Worm (Caenorhabditis elegans): Measurements from ENCODE around the gene C23G10.7.
A peak's percentile ranks its signal among the peaks of the same experiment; 100 is the strongest.

Gene C23G10.7

DNA sequence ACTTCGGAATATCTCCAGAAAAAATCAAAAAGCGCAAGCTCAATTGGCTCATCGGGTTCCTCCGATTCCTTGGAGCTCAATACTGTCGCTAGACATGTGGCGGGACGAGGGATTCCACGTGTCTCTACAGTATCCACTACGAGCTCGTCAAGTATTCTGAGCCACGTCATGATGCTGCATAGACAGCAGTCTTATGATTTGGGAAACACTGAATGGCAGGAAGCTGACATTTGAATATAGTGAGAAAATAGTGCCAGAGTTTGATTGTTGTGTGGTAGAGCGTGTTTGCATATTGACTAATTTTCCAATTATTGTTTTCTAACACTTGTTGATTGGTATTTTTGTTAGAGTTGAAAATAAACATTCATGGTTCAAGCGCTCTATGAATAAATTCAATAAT is 34.8 kb downstream of the C23G10.7 start:
- no peak for TF ChIP-seq ztf-11 (tag; optimal IDR thresholded peaks at IDR 0.05)
- no peak for TF ChIP-seq mep-1 (tag; optimal IDR thresholded peaks at IDR 0.05)
- no peak for TF ChIP-seq nhr-76 (tag; optimal IDR thresholded peaks at IDR 0.05)

DNA sequence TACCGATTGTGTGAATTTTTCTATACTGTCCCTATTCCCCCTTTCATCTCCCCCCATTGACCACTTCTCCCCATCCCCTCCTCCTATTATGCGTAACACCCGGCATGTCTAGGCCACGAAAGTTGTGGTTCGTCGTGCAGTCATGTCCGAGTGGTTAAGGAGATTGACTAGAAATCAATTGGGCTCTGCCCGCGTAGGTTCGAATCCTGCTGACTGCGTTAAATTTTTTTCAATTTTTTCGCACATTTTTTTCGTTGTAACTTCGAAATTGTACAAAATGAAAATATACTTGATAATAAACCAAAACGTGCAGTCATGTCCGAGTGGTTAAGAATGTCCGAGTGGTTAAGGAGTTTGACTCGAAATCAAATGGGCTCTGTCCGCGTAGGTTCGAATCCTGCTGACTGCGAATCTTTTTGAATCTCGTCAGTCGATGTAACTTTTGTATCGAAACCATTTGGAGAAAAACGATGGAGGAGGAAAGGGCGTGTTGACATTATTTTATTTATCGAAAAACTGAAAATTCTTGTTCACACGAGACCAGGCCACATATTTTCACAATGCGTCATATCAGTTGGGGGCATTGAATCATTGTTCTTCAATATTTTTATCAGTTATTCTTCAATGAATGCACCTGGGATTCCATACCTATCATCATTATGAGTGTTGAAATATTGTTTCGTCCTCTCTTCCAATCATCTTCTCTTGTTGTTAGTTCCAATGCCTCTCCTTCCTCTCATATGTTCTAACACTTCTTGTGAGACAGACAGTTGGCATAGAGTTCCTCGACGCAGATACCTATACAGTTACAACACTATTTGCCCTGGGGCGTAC is 39.4 kb downstream of the C23G10.7 start, which contains the start of gene nfm-1:
nfm-1 (plus strand) TSS at position 812 of the 834 bp plus-strand sequence.
- TF ChIP-seq rnt-1 (tag; optimal IDR thresholded peaks at IDR 0.05), result peak; percentile 63
- peak; percentile 30; the same call in 1 of the 2 replicates for TF ChIP-seq unc-98 (GFP tag; IDR thresholded peaks at IDR 0.05)
- TF ChIP-seq aha-1 (tag; optimal IDR thresholded peaks at IDR 0.05), result no peak
- TF ChIP-seq C16A3.4 (tag; optimal IDR thresholded peaks at IDR 0.05), result peak; percentile 57
- no peak for TF ChIP-seq alr-1 (tag; optimal IDR thresholded peaks at IDR 0.05; ENCODE audit: borderline replicate concordance)
- no peak for TF ChIP-seq pag-3 (tag; optimal IDR thresholded peaks at IDR 0.05; ENCODE audit: borderline replicate concordance, insufficient read depth)
- TF ChIP-seq ceh-63 (GFP tag; optimal IDR thresholded peaks at IDR 0.05), result no peak
- TF ChIP-seq lin-15B (tag; optimal IDR thresholded peaks at IDR 0.05), result peak; percentile 5
- peak; percentile 50 to 62 for TF ChIP-seq efl-1 (optimal IDR thresholded peaks at IDR 0.05)
- peak; percentile 30 to 93 for TF ChIP-seq efl-1 (GFP tag; optimal IDR thresholded peaks at IDR 0.05 in 1 of 2)
- 0 out of 2 replicates have a peak, but pooled peaks have one; percentile 6 for TF ChIP-seq grh-1 (GFP tag; IDR thresholded peaks at IDR 0.05)
- TF ChIP-seq ceh-8 (GFP tag; optimal IDR thresholded peaks at IDR 0.05), result no peak
- TF ChIP-seq unc-130 (tag; optimal IDR thresholded peaks at IDR 0.05), result peak; percentile 64
- peak; percentile 19 for TF ChIP-seq egl-13 (tag; optimal IDR thresholded peaks at IDR 0.05)
- no peak for TF ChIP-seq jun-1 (tag; optimal IDR thresholded peaks at IDR 0.05)
- peak; percentile 81 for TF ChIP-seq elt-2 (tag; optimal IDR thresholded peaks at IDR 0.05)
- no peak for TF ChIP-seq hlh-17 (GFP tag; optimal IDR thresholded peaks at IDR 0.05; ENCODE audit: borderline replicate concordance)
- TF ChIP-seq egl-27 (tag; optimal IDR thresholded peaks at IDR 0.05), result peak in 1 of 2 experiments; percentile 3
- TF ChIP-seq blmp-1 (tag; optimal IDR thresholded peaks at IDR 0.05), result peak; percentile 57
- TF ChIP-seq nhr-71 (tag; optimal IDR thresholded peaks at IDR 0.05), result peak; percentile 72
- peak; percentile 73 for TF ChIP-seq nhr-85 (tag)
- no peak for TF ChIP-seq nhr-76 (tag; optimal IDR thresholded peaks at IDR 0.05)
- no peak for TF ChIP-seq nhr-12 (tag; optimal IDR thresholded peaks at IDR 0.05)
- TF ChIP-seq dpl-1 (GFP tag; optimal IDR thresholded peaks at IDR 0.05), result peak; percentile 13 to 48 (median 26)
- peak; percentile 77 for TF ChIP-seq mep-1 (tag; optimal IDR thresholded peaks at IDR 0.05)
- no peak for TF ChIP-seq nhr-11 (tag; optimal IDR thresholded peaks at IDR 0.05)
- TF ChIP-seq unc-30 (tag; optimal IDR thresholded peaks at IDR 0.05), result no peak
- no peak for TF ChIP-seq ama-1 (optimal IDR thresholded peaks at IDR 0.05)
- TF ChIP-seq nhr-90 (tag; optimal IDR thresholded peaks at IDR 0.05; ENCODE audit: poor library complexity), result peak; percentile 62
- peak; percentile 15 for TF ChIP-seq vab-15 (tag; optimal IDR thresholded peaks at IDR 0.05)
- TF ChIP-seq ceh-90 (tag; optimal IDR thresholded peaks at IDR 0.05), result no peak
- TF ChIP-seq tbx-2 (tag; optimal IDR thresholded peaks at IDR 0.05), result peak; percentile 35
- no peak for TF ChIP-seq zip-4 (GFP tag; optimal IDR thresholded peaks at IDR 0.05)
- peak; percentile 41 to 78 for TF ChIP-seq lin-35 (GFP tag; optimal IDR thresholded peaks at IDR 0.05)
- no peak for TF ChIP-seq sptf-1 (tag; optimal IDR thresholded peaks at IDR 0.05)
- TF ChIP-seq nhr-84 (tag; optimal IDR thresholded peaks at IDR 0.05), result no peak
- TF ChIP-seq snu-23 (GFP tag; optimal IDR thresholded peaks at IDR 0.05), result peak; percentile 66
- peak; percentile 10 for TF ChIP-seq sup-37 (GFP tag; optimal IDR thresholded peaks at IDR 0.05)
- peak; percentile 59 for TF ChIP-seq swsn-7 (tag; optimal IDR thresholded peaks at IDR 0.05)
- no peak for TF ChIP-seq pax-3 (tag; optimal IDR thresholded peaks at IDR 0.05)
- peak; percentile 72 for TF ChIP-seq nhr-47 (tag; optimal IDR thresholded peaks at IDR 0.05)
- no peak for TF ChIP-seq pqm-1 (tag; optimal IDR thresholded peaks at IDR 0.05)
- no peak for TF ChIP-seq hlh-4 (tag; optimal IDR thresholded peaks at IDR 0.05)
- TF ChIP-seq nhr-28 (tag; optimal IDR thresholded peaks at IDR 0.05), result no peak
- TF ChIP-seq xbp-1 (tag; optimal IDR thresholded peaks at IDR 0.05), result peak; percentile 40
- TF ChIP-seq dsc-1 (tag; optimal IDR thresholded peaks at IDR 0.05), result peak; percentile 60
- peak; percentile 14 for TF ChIP-seq nhr-77 (tag; optimal IDR thresholded peaks at IDR 0.05)
